Worm (Caenorhabditis elegans): ENCODE results near the gene srv-28.

Gene srv-28

DNA sequence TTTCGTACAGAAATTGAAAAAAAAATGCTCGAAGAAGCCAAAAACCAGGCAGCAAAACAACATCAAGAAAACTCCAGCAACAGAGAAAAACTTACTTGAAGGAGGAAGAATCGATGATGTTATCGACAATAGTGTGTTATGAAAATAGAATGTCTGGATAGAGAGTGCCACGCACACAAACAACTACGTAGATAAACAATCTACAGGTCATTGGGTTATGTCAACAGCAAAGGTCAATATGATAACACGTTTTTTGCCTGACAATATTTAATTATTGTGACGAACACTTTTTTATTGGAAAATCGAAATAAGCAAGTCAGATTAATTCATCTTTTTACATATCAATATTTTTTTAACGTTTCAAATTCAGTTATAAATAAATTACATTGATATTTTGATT, 16.2 kb upstream of the srv-28 start, which contains the start of gene sams-5:
TSS of gene sams-5 (minus strand) at position 131 of the 400 bp plus-strand sequence.
- no peak for TF ChIP-seq pqm-1 (tag; optimal IDR thresholded peaks at IDR 0.05)
- no peak for TF ChIP-seq hlh-4 (tag; optimal IDR thresholded peaks at IDR 0.05)

ce11 chrIV:6275671-6276209, 12.6 kb upstream of the srv-28 start, which contains the start of the genes aat-4 and T13A10.1:
TSS of gene aat-4 (minus strand) at chrIV:6275721.
TSS of gene T13A10.1 (plus strand) at chrIV:6276081.
- TF ChIP-seq pax-3 (tag; optimal IDR thresholded peaks at IDR 0.05): no peak
- no peak for TF ChIP-seq dsc-1 (tag; optimal IDR thresholded peaks at IDR 0.05)
- TF ChIP-seq tlp-1 (tag; optimal IDR thresholded peaks at IDR 0.05): peak; percentile 39
- peak; percentile 55 for TF ChIP-seq elt-2 (tag; optimal IDR thresholded peaks at IDR 0.05)
- TF ChIP-seq pqm-1 (tag; optimal IDR thresholded peaks at IDR 0.05): peak; percentile 65

DNA sequence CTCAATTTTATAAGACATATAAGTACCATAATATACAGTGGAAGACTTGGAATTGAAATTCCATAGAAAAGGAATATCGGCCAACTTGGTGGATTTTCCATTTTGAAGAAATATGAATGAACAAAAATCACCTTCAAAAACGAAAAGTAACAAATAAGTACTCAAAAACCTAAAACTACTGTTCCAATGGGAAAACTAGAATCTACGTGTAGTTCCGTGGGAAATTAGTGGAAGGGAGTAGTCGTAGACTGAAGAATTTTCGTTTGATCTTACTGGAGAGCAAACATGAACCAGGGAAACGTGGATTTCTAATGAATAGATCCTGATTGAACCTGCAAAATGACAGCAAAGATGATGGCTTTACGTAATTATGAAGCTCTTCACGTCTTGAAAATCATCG, 8.8 kb upstream of the srv-28 start, which contains the start of gene srv-31:
TSS of gene srv-31 (minus strand) at position 101 of the 400 bp plus-strand sequence.
- TF ChIP-seq ama-1 (optimal IDR thresholded peaks at IDR 0.05) (no peak), unc-130 (tag; optimal IDR thresholded peaks at IDR 0.05) (no peak), lin-15B (tag; optimal IDR thresholded peaks at IDR 0.05) (no peak), isw-1 (GFP tag; IDR thresholded peaks at IDR 0.05) (no peak), tlp-1 (tag; optimal IDR thresholded peaks at IDR 0.05) (no peak), jun-1 (tag; optimal IDR thresholded peaks at IDR 0.05) (no peak), hlh-17 (GFP tag; optimal IDR thresholded peaks at IDR 0.05; ENCODE audit: borderline replicate concordance) (no peak), xbp-1 (tag; optimal IDR thresholded peaks at IDR 0.05) (no peak), swsn-7 (tag; optimal IDR thresholded peaks at IDR 0.05) (no peak), nhr-77 (tag; optimal IDR thresholded peaks at IDR 0.05) (no peak), nhr-85 (tag) (no peak), fos-1 (tag; optimal IDR thresholded peaks at IDR 0.05) (no peak), zip-4 (GFP tag; optimal IDR thresholded peaks at IDR 0.05) (no peak), lin-39 (tag; optimal IDR thresholded peaks at IDR 0.05) (no peak), ztf-11 (tag; optimal IDR thresholded peaks at IDR 0.05) (no peak)

- TF ChIP-seq C04F5.9 (tag; optimal IDR thresholded peaks at IDR 0.05) (no peak), nhr-12 (tag; optimal IDR thresholded peaks at IDR 0.05) (no peak), nhr-90 (tag; optimal IDR thresholded peaks at IDR 0.05; ENCODE audit: poor library complexity) (no peak), ceh-82 (tag; optimal IDR thresholded peaks at IDR 0.05) (no peak), nhr-28 (tag; optimal IDR thresholded peaks at IDR 0.05) (no peak), dpl-1 (GFP tag; optimal IDR thresholded peaks at IDR 0.05) (no peak), hlh-4 (tag; optimal IDR thresholded peaks at IDR 0.05) (no peak), snu-23 (GFP tag; optimal IDR thresholded peaks at IDR 0.05) (no peak)
Measured at ce11 chrIV:6269346-6269745, 6.2 kb upstream of the srv-28 start, which contains the start of gene srv-30. TSS of gene srv-30 (minus strand) at chrIV:6269446.

DNA sequence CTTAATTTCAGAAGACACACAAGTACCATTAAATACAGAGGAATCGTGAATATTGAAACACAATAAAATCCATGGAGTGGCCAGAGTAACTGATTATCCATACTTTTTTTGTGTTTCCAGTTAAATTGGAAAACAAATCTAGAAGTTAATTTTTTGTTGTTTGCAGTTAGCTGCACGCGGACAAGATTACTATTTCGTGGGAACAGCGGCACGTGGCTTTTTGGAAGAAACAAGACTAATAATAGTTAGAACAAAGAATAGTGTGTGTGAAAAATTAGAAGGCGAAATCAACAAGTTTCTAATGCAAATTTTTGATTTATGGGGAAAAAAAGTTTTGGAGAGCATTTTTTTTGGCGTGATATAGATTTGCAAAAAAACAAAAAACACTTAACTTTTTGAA, 3.4 kb upstream of the srv-28 start, which contains the start of gene srv-29:
TSS of gene srv-29 (minus strand) at position 101 of the 400 bp plus-strand sequence.
- no peak for TF ChIP-seq zag-1 (tag; optimal IDR thresholded peaks at IDR 0.05)
- no peak for TF ChIP-seq mep-1 (tag; optimal IDR thresholded peaks at IDR 0.05)
- no peak for TF ChIP-seq unc-98 (GFP tag; IDR thresholded peaks at IDR 0.05)
- TF ChIP-seq ceh-88 (GFP tag; IDR thresholded peaks at IDR 0.05): no peak
- no peak for TF ChIP-seq ztf-4 (tag; optimal IDR thresholded peaks at IDR 0.05)
- no peak for TF ChIP-seq tlp-1 (tag; optimal IDR thresholded peaks at IDR 0.05)
- TF ChIP-seq F16B12.6 (tag; optimal IDR thresholded peaks at IDR 0.05): no peak
- TF ChIP-seq elt-3 (tag; optimal IDR thresholded peaks at IDR 0.05): no peak
- TF ChIP-seq nhr-71 (tag; optimal IDR thresholded peaks at IDR 0.05): no peak
- no peak for TF ChIP-seq nhr-28 (tag; optimal IDR thresholded peaks at IDR 0.05)
- no peak for TF ChIP-seq lir-3 (tag; optimal IDR thresholded peaks at IDR 0.05; ENCODE audit: poor library complexity)
- no peak for TF ChIP-seq nhr-84 (tag; optimal IDR thresholded peaks at IDR 0.05)
- no peak for TF ChIP-seq ceh-8 (GFP tag; optimal IDR thresholded peaks at IDR 0.05)
- no peak for TF ChIP-seq unc-30 (tag; optimal IDR thresholded peaks at IDR 0.05)
- TF ChIP-seq elt-2 (tag; optimal IDR thresholded peaks at IDR 0.05): no peak
- TF ChIP-seq ceh-63 (GFP tag; optimal IDR thresholded peaks at IDR 0.05): no peak
- no peak for TF ChIP-seq sox-4 (tag; optimal IDR thresholded peaks at IDR 0.05)
- TF ChIP-seq isw-1 (GFP tag; IDR thresholded peaks at IDR 0.05): no peak
- TF ChIP-seq zip-4 (GFP tag; optimal IDR thresholded peaks at IDR 0.05): no peak
- TF ChIP-seq nhr-237 (tag; optimal IDR thresholded peaks at IDR 0.05): no peak

Data from whole organism, L1 larva.